Fruit fly (Drosophila melanogaster) whole organism, embryonic: ENCODE data around the gene POLDIP2.

Experiments used
- Dbx ChIP-seq: fragments of 200-800 bp; sonication (Bioruptor generic); IDR thresholded peaks from 3 replicates; pipeline ENCODE4 v1.3.6; 2022; ENCODE audit warnings: missing biosample characterization, missing genetic modification characterization
- Fer1 ChIP-seq: fragments of 200-800 bp; sonication (Bioruptor generic); optimal IDR thresholded peaks from 2 replicates; lab custom pipeline; 2017; ENCODE audit warnings: missing biosample characterization, mild to moderate bottlenecking, missing genetic modification characterization
- kay ChIP-seq: fragments of 200-800 bp; sonication (Bioruptor generic); optimal IDR thresholded peaks from 2 replicates; lab custom pipeline; 2016; ENCODE audit warnings: missing biosample characterization, missing genetic modification characterization

DNA sequence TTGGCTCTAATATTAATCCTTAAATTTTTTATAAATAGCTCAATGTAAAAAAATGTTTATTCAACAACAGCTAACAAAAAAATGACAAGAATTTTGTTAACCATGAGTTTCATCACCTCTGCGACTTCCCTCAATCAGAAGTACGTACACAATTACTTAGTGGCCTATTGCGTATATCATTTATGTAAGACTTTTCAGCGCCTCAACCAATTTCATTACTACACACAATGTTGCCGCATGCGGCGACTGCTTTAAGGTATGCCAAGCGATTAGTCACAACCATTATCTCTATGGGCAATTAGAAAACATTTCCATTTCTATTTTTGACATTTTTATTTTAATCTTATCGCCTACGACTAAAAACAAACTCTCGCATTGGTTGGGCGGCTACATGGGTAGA is 9.0 kb upstream of the POLDIP2 start:
- TF ChIP-seq kay (GFP tag; lab: Kevin White, UChicago) (no peak), Dbx (no peak), Fer1 (GFP tag; lab: Kevin White, UChicago) (no peak)
